Worm (Caenorhabditis elegans) whole organism, midembryonic: ENCODE data around the gene dod-6.

ENCODE experiments used
- T22C8.4 ChIP-seq: fragments of 200-800 bp; sonication (Bioruptor generic); IDR thresholded peaks from 2 replicates; pipeline ENCODE4 v1.3.6; 2022; ENCODE audit warnings: missing genetic modification characterization, missing compliant biosample characterization
- cog-1 ChIP-seq: sonication (generic microtip); optimal IDR thresholded peaks from 2 replicates; lab custom pipeline; 2016; ENCODE audit warnings: missing genetic modification characterization, missing compliant biosample characterization
- flt-1 ChIP-seq: fragments of 200-800 bp; sonication (Bioruptor generic); IDR thresholded peaks from 2 replicates; pipeline ENCODE4 v1.3.6; 2022; ENCODE audit warnings: missing genetic modification characterization, missing compliant biosample characterization
- klf-2 ChIP-seq: fragments of 200-800 bp; sonication (Bioruptor generic); conservative IDR thresholded peaks from 2 replicates; pipeline ENCODE4 v1.3.6; 2022; ENCODE audit warnings: missing genetic modification reagents, missing genetic modification characterization, missing compliant biosample characterization
- med-1 ChIP-seq: sonication (generic microtip); optimal IDR thresholded peaks from 2 replicates; lab custom pipeline; 2017; ENCODE audit warnings: missing genetic modification characterization, mild to moderate bottlenecking, missing compliant biosample characterization, antibody characterized with exemption, missing genetic modification reagents; ENCODE audit not compliant: insufficient read depth
- ref-1 ChIP-seq: fragments of 200-800 bp; sonication (Bioruptor generic); conservative IDR thresholded peaks from 2 replicates; pipeline ENCODE4 v1.3.6; 2022; ENCODE audit warnings: missing genetic modification reagents, missing genetic modification characterization, missing compliant biosample characterization
- tab-1 ChIP-seq: fragments of 200-800 bp; sonication (Bioruptor generic); IDR thresholded peaks from 2 replicates; pipeline ENCODE4 v1.3.6; 2022; ENCODE audit warnings: missing genetic modification characterization, missing compliant biosample characterization
- ztf-23 ChIP-seq: fragments of 200-800 bp; sonication (Bioruptor generic); IDR thresholded peaks from 2 replicates; pipeline ENCODE4 v1.3.6; 2022; ENCODE audit warnings: missing genetic modification reagents, missing genetic modification characterization, missing compliant biosample characterization
- ztf-29 ChIP-seq: fragments of 200-800 bp; sonication (Bioruptor generic); IDR thresholded peaks from 2 replicates; pipeline ENCODE4 v1.3.6; 2022; ENCODE audit warnings: missing genetic modification reagents, missing genetic modification characterization, missing compliant biosample characterization

- TF ChIP-seq flt-1 (GFP tag; lab: Robert Waterston, UW) (no peak), klf-2 (GFP tag; lab: Robert Waterston, UW) (no peak), T22C8.4 (GFP tag; lab: Robert Waterston, UW) (no peak), ztf-29 (GFP tag; lab: Robert Waterston, UW) (no peak), med-1 (GFP tag; lab: Kevin White, UChicago) (no peak), tab-1 (GFP tag; lab: Robert Waterston, UW) (no peak), ztf-23 (GFP tag; lab: Robert Waterston, UW) (no peak), cog-1 (tag; lab: Kevin White, UChicago) (no peak), ref-1 (no peak)
Observed at ce11 chrIII:10152495-10152894, 45.0 kb upstream of the dod-6 start, which contains the start of gene nac-3.
